Worm (Caenorhabditis elegans): ENCODE results near the gene lec-4.

lec-4 gene

ce11 chrIII:3770370-3770769 is 2.8 kb downstream of the lec-4 start:
- TF ChIP-seq ceh-91 (GFP tag; IDR thresholded peaks at IDR 0.05) (peak; percentile 70; the same call in 1 of the 2 replicates), ztf-28 (GFP tag; IDR thresholded peaks at IDR 0.05) (0 out of 2 replicates have a peak, but pooled peaks have one; percentile 32), Y53F4B.3 (GFP tag; IDR thresholded peaks at IDR 0.05) (peak; percentile 100; the same call in 1 of the 2 replicates), attf-3 (GFP tag; conservative IDR thresholded peaks at IDR 0.05) (peak; percentile 76; the same call in 1 of the 2 replicates), ceh-58 (GFP tag; IDR thresholded peaks at IDR 0.05) (0 out of 2 replicates have a peak, but pooled peaks have one; percentile 81), ceh-40 (GFP tag; IDR thresholded peaks at IDR 0.05) (0 out of 2 replicates have a peak, but pooled peaks have one; percentile 20), egrh-3 (GFP tag; IDR thresholded peaks at IDR 0.05) (peak; percentile 96), D2030.7 (GFP tag; IDR thresholded peaks at IDR 0.05) (peak; percentile 16; the same call in 1 of the 2 replicates)

- no peak for TF ChIP-seq nfya-2 (GFP tag; IDR thresholded peaks at IDR 0.05)
- no peak for TF ChIP-seq tlf-1 (GFP tag; optimal IDR thresholded peaks at IDR 0.05)
- no peak for TF ChIP-seq aptf-2 (GFP tag; conservative IDR thresholded peaks at IDR 0.05)
- TF ChIP-seq ztf-28 (GFP tag; IDR thresholded peaks at IDR 0.05) = no peak
- TF ChIP-seq rpc-1 (optimal IDR thresholded peaks at IDR 0.05) = no peak
- no peak for TF ChIP-seq rpc-1 (tag; optimal IDR thresholded peaks at IDR 0.05)
- TF ChIP-seq F23B12.7 (tag; optimal IDR thresholded peaks at IDR 0.05; ENCODE audit: insufficient read depth) = no peak
- no peak for TF ChIP-seq nhr-90 (tag; optimal IDR thresholded peaks at IDR 0.05)
- TF ChIP-seq ceh-79 (tag; optimal IDR thresholded peaks at IDR 0.05) = no peak
- no peak for TF ChIP-seq attf-5 (GFP tag; optimal IDR thresholded peaks at IDR 0.05)
Measured at ce11 chrIII:3768200-3768599, 4.9 kb downstream of the lec-4 start, which contains the start of gene gmeb-3. Gene gmeb-3 (plus strand): TSS chrIII:3768500.

ce11 chrIII:3765460-3765859 is 7.7 kb downstream of the lec-4 start, which contains the start of gene C44F1.1:
Gene C44F1.1 (minus strand): TSS chrIII:3765560.
- no peak for TF ChIP-seq dpff-1 (tag; optimal IDR thresholded peaks at IDR 0.05)
- TF ChIP-seq cebp-1 (GFP tag; IDR thresholded peaks at IDR 0.05) = no peak
- TF ChIP-seq cebp-1 (tag; optimal IDR thresholded peaks at IDR 0.05) = no peak
- no peak for TF ChIP-seq lir-1 (GFP tag; conservative IDR thresholded peaks at IDR 0.05)
- TF ChIP-seq ztf-18 (tag; optimal IDR thresholded peaks at IDR 0.05) = no peak
- TF ChIP-seq sdz-38 (tag; optimal IDR thresholded peaks at IDR 0.05) = no peak
- no peak for TF ChIP-seq athp-1 (tag; optimal IDR thresholded peaks at IDR 0.05)
- no peak for TF ChIP-seq madf-10 (tag; optimal IDR thresholded peaks at IDR 0.05)
- no peak for TF ChIP-seq nfya-1 (tag; optimal IDR thresholded peaks at IDR 0.05; ENCODE audit: borderline replicate concordance, insufficient read depth)
- no peak for TF ChIP-seq unc-62 (GFP tag; optimal IDR thresholded peaks at IDR 0.05)
- no peak for TF ChIP-seq ceh-79 (tag; optimal IDR thresholded peaks at IDR 0.05)
- TF ChIP-seq nhr-80 (tag; optimal IDR thresholded peaks at IDR 0.05) = no peak
- TF ChIP-seq mcd-1 (GFP tag; IDR thresholded peaks at IDR 0.05) = no peak
- TF ChIP-seq madf-8 (GFP tag; conservative IDR thresholded peaks at IDR 0.05) = no peak
- TF ChIP-seq egl-44 (GFP tag; IDR thresholded peaks at IDR 0.05) = no peak
- TF ChIP-seq ceh-27 (GFP tag; optimal IDR thresholded peaks at IDR 0.05) = no peak
- no peak for TF ChIP-seq snpc-3.4 (tag; optimal IDR thresholded peaks at IDR 0.05)

- TF ChIP-seq Y53G8AR.9 (GFP tag; conservative IDR thresholded peaks at IDR 0.05) (no peak), snpc-4 (GFP tag; optimal IDR thresholded peaks at IDR 0.05) (no peak), snpc-4 (tag; optimal IDR thresholded peaks at IDR 0.05) (peak in 3 of 4 experiments; percentile 46 to 81 (median 59)), attf-5 (GFP tag; optimal IDR thresholded peaks at IDR 0.05) (no peak), lsl-1 (GFP tag; optimal IDR thresholded peaks at IDR 0.05) (no peak), ztf-18 (tag; optimal IDR thresholded peaks at IDR 0.05) (no peak), F22D6.2 (tag; optimal IDR thresholded peaks at IDR 0.05) (no peak), lin-40 (tag; optimal IDR thresholded peaks at IDR 0.05) (no peak), attf-3 (GFP tag; conservative IDR thresholded peaks at IDR 0.05) (no peak)
Measured at ce11 chrIII:3764584-3764983, 8.5 kb downstream of the lec-4 start.

All from whole organism, young adult.